Comparison of ENCODE assay signal across 7 worm cellular contexts in the genomic region with DNA sequence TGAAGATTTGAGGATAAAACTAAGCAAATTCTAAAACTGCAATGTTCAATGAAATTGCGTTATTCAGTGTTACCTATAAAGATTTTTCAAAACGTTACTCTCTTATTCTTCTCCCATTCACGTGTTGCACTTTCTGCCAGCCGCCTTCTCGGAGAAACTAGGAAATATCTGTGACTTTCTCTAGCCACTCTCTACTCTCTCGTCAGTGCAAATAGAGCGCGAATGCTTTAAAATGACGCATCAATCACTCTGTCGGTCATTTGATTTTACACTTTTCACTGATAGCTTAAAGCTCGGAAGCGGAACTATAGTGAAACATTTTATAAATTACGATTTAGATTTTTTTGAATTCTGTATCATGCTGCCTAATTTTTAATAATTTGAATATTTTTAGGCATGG.
A peak's percentile ranks its signal among the peaks of the same experiment; 100 is the strongest.
TF ChIP-seq lines count a peak whose summit lies in the region.

No protein-coding gene starts in this region.

TF ChIP-seq in whole organism, L1 larva, 84 proteins besides CTCF, POLR2A, EP300 and RAD21 (continued from another document and continues in another):
- TF ChIP-seq pag-3 (tag; optimal IDR thresholded peaks at IDR 0.05; lab: Kevin White, UChicago; ENCODE audit: borderline replicate concordance, insufficient read depth), result peak; percentile 93
- TF ChIP-seq fkh-10 (GFP tag; optimal IDR thresholded peaks at IDR 0.05; lab: Kevin White, UChicago), result no peak
- no peak for TF ChIP-seq ama-1 (optimal IDR thresholded peaks at IDR 0.05; lab: Kevin White, UChicago)
- TF ChIP-seq ceh-82 (tag; optimal IDR thresholded peaks at IDR 0.05; lab: Kevin White, UChicago), result peak; percentile 32 to 78 (median 52)
- TF ChIP-seq zip-4 (GFP tag; optimal IDR thresholded peaks at IDR 0.05; lab: Kevin White, UChicago), result no peak
- TF ChIP-seq isw-1 (GFP tag; IDR thresholded peaks at IDR 0.05; lab: Robert Waterston, UW), result peak; percentile 14; the same call in 1 of the 2 replicates
- peak; percentile 89 for TF ChIP-seq rnt-1 (tag; optimal IDR thresholded peaks at IDR 0.05; lab: Kevin White, UChicago)
- TF ChIP-seq unc-62 (GFP tag; optimal IDR thresholded peaks at IDR 0.05; lab: Kevin White, UChicago), result peak; percentile 64
- TF ChIP-seq nhr-90 (tag; optimal IDR thresholded peaks at IDR 0.05; lab: Kevin White, UChicago; ENCODE audit: poor library complexity), result peak; percentile 51
- 0 out of 2 replicates have a peak, but pooled peaks have one; percentile 4 for TF ChIP-seq unc-98 (GFP tag; IDR thresholded peaks at IDR 0.05; lab: Robert Waterston, UW)
- no peak for TF ChIP-seq ceh-90 (tag; optimal IDR thresholded peaks at IDR 0.05; lab: Kevin White, UChicago)
- peak; percentile 36 for TF ChIP-seq dsc-1 (tag; optimal IDR thresholded peaks at IDR 0.05; lab: Kevin White, UChicago)
- peak; percentile 92 for TF ChIP-seq unc-130 (tag; optimal IDR thresholded peaks at IDR 0.05; lab: Kevin White, UChicago)
- TF ChIP-seq nhr-19 (GFP tag; conservative IDR thresholded peaks at IDR 0.05; lab: Robert Waterston, UW), result peak; percentile 89
- no peak for TF ChIP-seq hlh-17 (GFP tag; optimal IDR thresholded peaks at IDR 0.05; lab: Kevin White, UChicago; ENCODE audit: borderline replicate concordance)
- TF ChIP-seq fos-1 (tag; optimal IDR thresholded peaks at IDR 0.05; lab: Kevin White, UChicago), result peak; percentile 94

TF ChIP-seq in whole organism, L2 larva, 48 proteins besides CTCF, POLR2A, EP300 and RAD21 (continued from another document and continues in another):
- peak; percentile 58 for TF ChIP-seq snpc-4 (tag; optimal IDR thresholded peaks at IDR 0.05; lab: Kevin White, UChicago)
- no peak for TF ChIP-seq elt-1 (tag; optimal IDR thresholded peaks at IDR 0.05; lab: Kevin White, UChicago)
- peak; percentile 86 for TF ChIP-seq nhr-21 (tag; optimal IDR thresholded peaks at IDR 0.05; lab: Kevin White, UChicago)
- no peak for TF ChIP-seq alr-1 (tag; optimal IDR thresholded peaks at IDR 0.05; lab: Kevin White, UChicago)
- TF ChIP-seq mbf-1 (tag; optimal IDR thresholded peaks at IDR 0.05; lab: Kevin White, UChicago), result no peak
- no peak for TF ChIP-seq nhr-77 (tag; optimal IDR thresholded peaks at IDR 0.05; lab: Kevin White, UChicago)
- no peak for TF ChIP-seq Y55F3AM.14 (GFP tag; optimal IDR thresholded peaks at IDR 0.05; lab: Kevin White, UChicago)
- TF ChIP-seq crh-2 (tag; optimal IDR thresholded peaks at IDR 0.05; lab: Kevin White, UChicago), result peak; percentile 85
- TF ChIP-seq sma-9 (GFP tag; optimal IDR thresholded peaks at IDR 0.05; lab: Kevin White, UChicago), result peak; percentile 89
- TF ChIP-seq sma-9 (tag; optimal IDR thresholded peaks at IDR 0.05; lab: Kevin White, UChicago), result no peak
- TF ChIP-seq zag-1 (tag; optimal IDR thresholded peaks at IDR 0.05; lab: Kevin White, UChicago), result peak; percentile 57
- no peak for TF ChIP-seq skn-1 (tag; optimal IDR thresholded peaks at IDR 0.05; lab: Kevin White, UChicago)
- TF ChIP-seq nhr-10 (tag; optimal IDR thresholded peaks at IDR 0.05; lab: Kevin White, UChicago), result no peak
- peak; percentile 28 for TF ChIP-seq lin-11 (tag; optimal IDR thresholded peaks at IDR 0.05; lab: Kevin White, UChicago)
- peak; percentile 99 for TF ChIP-seq fos-1 (tag; optimal IDR thresholded peaks at IDR 0.05; lab: Kevin White, UChicago)
- TF ChIP-seq lin-13 (GFP tag; optimal IDR thresholded peaks at IDR 0.05; lab: Kevin White, UChicago), result peak; percentile 64
- TF ChIP-seq lsy-2 (tag; optimal IDR thresholded peaks at IDR 0.05; lab: Kevin White, UChicago), result peak in 1 of 2 experiments; percentile 81
- peak; percentile 69 for TF ChIP-seq blmp-1 (tag; optimal IDR thresholded peaks at IDR 0.05; lab: Kevin White, UChicago; ENCODE audit: insufficient read depth)

TF ChIP-seq in whole organism, L3 larva, 47 proteins besides CTCF, POLR2A, EP300 and RAD21 (continued from another document and continues in another):
- peak; percentile 52 for TF ChIP-seq nhr-11 (tag; optimal IDR thresholded peaks at IDR 0.05; lab: Kevin White, UChicago)
- no peak for TF ChIP-seq fkh-2 (tag; optimal IDR thresholded peaks at IDR 0.05; lab: Kevin White, UChicago)
- no peak for TF ChIP-seq zag-1 (tag; optimal IDR thresholded peaks at IDR 0.05; lab: Kevin White, UChicago)
- TF ChIP-seq jun-1 (tag; optimal IDR thresholded peaks at IDR 0.05; lab: Kevin White, UChicago), result peak; percentile 83
- peak; percentile 88 for TF ChIP-seq nhr-23 (tag; optimal IDR thresholded peaks at IDR 0.05; lab: Kevin White, UChicago)
- no peak for TF ChIP-seq nhr-76 (tag; optimal IDR thresholded peaks at IDR 0.05; lab: Kevin White, UChicago)
- no peak for TF ChIP-seq elt-1 (tag; optimal IDR thresholded peaks at IDR 0.05; lab: Kevin White, UChicago)
- TF ChIP-seq tbx-2 (tag; optimal IDR thresholded peaks at IDR 0.05; lab: Kevin White, UChicago), result peak; percentile 28
- TF ChIP-seq fkh-10 (GFP tag; optimal IDR thresholded peaks at IDR 0.05; lab: Kevin White, UChicago), result peak; percentile 24
- peak; percentile 64 for TF ChIP-seq snpc-4 (tag; optimal IDR thresholded peaks at IDR 0.05; lab: Kevin White, UChicago)
- TF ChIP-seq nhr-77 (tag; optimal IDR thresholded peaks at IDR 0.05; lab: Kevin White, UChicago), result no peak
- TF ChIP-seq pqm-1 (tag; optimal IDR thresholded peaks at IDR 0.05; lab: Kevin White, UChicago), result peak; percentile 85
- peak in 1 of 3 experiments; percentile 5 for TF ChIP-seq elt-3 (tag; optimal IDR thresholded peaks at IDR 0.05; lab: Kevin White, UChicago)
- peak; percentile 88 for TF ChIP-seq nfya-1 (tag; optimal IDR thresholded peaks at IDR 0.05; lab: Kevin White, UChicago; ENCODE audit: insufficient read depth)
- TF ChIP-seq aly-2 (tag; optimal IDR thresholded peaks at IDR 0.05; lab: Kevin White, UChicago), result no peak
- peak; percentile 74 for TF ChIP-seq mdl-1 (tag; optimal IDR thresholded peaks at IDR 0.05; lab: Kevin White, UChicago)
- TF ChIP-seq daf-12 (tag; optimal IDR thresholded peaks at IDR 0.05; lab: Kevin White, UChicago), result no peak
- no peak for TF ChIP-seq unc-39 (tag; optimal IDR thresholded peaks at IDR 0.05; lab: Kevin White, UChicago)
- TF ChIP-seq ztf-11 (tag; optimal IDR thresholded peaks at IDR 0.05; lab: Kevin White, UChicago), result no peak

TF ChIP-seq in whole organism, L4 larva, 104 proteins besides CTCF, POLR2A, EP300 and RAD21 (continued from another document and continues in another):
- TF ChIP-seq tra-1 (GFP tag; IDR thresholded peaks at IDR 0.05; lab: Robert Waterston, UW), result peak; percentile 29; the same call in 1 of the 2 replicates
- TF ChIP-seq rbr-2 (tag; optimal IDR thresholded peaks at IDR 0.05; lab: Kevin White, UChicago), result peak; percentile 35
- no peak for TF ChIP-seq nhr-25 (tag; optimal IDR thresholded peaks at IDR 0.05; lab: Kevin White, UChicago; ENCODE audit: borderline replicate concordance, insufficient read depth)
- no peak for TF ChIP-seq Y5F2A.4 (GFP tag; optimal IDR thresholded peaks at IDR 0.05; lab: Kevin White, UChicago)
- TF ChIP-seq lin-1 (GFP tag; IDR thresholded peaks at IDR 0.05; lab: Robert Waterston, UW), result 0 out of 2 replicates have a peak, but pooled peaks have one; percentile 52
- TF ChIP-seq D1046.2 (GFP tag; IDR thresholded peaks at IDR 0.05; lab: Robert Waterston, UW), result no peak
- TF ChIP-seq mxl-3 (GFP tag; optimal IDR thresholded peaks at IDR 0.05; lab: Kevin White, UChicago), result peak; percentile 69
- no peak for TF ChIP-seq zfp-3 (GFP tag; conservative IDR thresholded peaks at IDR 0.05; lab: Robert Waterston, UW)
- peak; percentile 34 for TF ChIP-seq ztf-7 (tag; optimal IDR thresholded peaks at IDR 0.05; lab: Kevin White, UChicago)
- peak; percentile 92 for TF ChIP-seq nhr-28 (tag; optimal IDR thresholded peaks at IDR 0.05; lab: Kevin White, UChicago)
- peak; percentile 88 for TF ChIP-seq mep-1 (tag; optimal IDR thresholded peaks at IDR 0.05; lab: Kevin White, UChicago)
- peak; percentile 87 for TF ChIP-seq nhr-11 (tag; optimal IDR thresholded peaks at IDR 0.05; lab: Kevin White, UChicago)
- peak; percentile 69 for TF ChIP-seq mes-2 (tag; optimal IDR thresholded peaks at IDR 0.05; lab: Kevin White, UChicago; ENCODE audit: poor library complexity, severe bottlenecking)
- TF ChIP-seq hmg-1.1 (GFP tag; IDR thresholded peaks at IDR 0.05; lab: Robert Waterston, UW), result peak; percentile 39; the same call in 1 of the 2 replicates
- TF ChIP-seq nhr-6 (tag; optimal IDR thresholded peaks at IDR 0.05; lab: Kevin White, UChicago), result peak; percentile 67
- peak; percentile 72 for TF ChIP-seq ceh-20 (GFP tag; IDR thresholded peaks at IDR 0.05; lab: Robert Waterston, UW)
- peak; percentile 85 for TF ChIP-seq mxl-2 (GFP tag; conservative IDR thresholded peaks at IDR 0.05; lab: Robert Waterston, UW)
- peak; percentile 60 for TF ChIP-seq nhr-48 (tag; optimal IDR thresholded peaks at IDR 0.05; lab: Kevin White, UChicago)

TF ChIP-seq in whole organism, late embryonic, 69 proteins besides CTCF, POLR2A, EP300 and RAD21 (continued from another document and continues in another):
- no peak for TF ChIP-seq C38D4.7 (GFP tag; optimal IDR thresholded peaks at IDR 0.05; lab: Kevin White, UChicago)
- TF ChIP-seq ama-1 (optimal IDR thresholded peaks at IDR 0.05; lab: Kevin White, UChicago), result no peak
- no peak for TF ChIP-seq hlh-15 (tag; optimal IDR thresholded peaks at IDR 0.05; lab: Kevin White, UChicago)
- TF ChIP-seq zip-5 (tag; optimal IDR thresholded peaks at IDR 0.05; lab: Kevin White, UChicago), result no peak
- TF ChIP-seq ceh-48 (tag; optimal IDR thresholded peaks at IDR 0.05; lab: Kevin White, UChicago), result no peak
- peak; percentile 36 for TF ChIP-seq nfya-1 (tag; optimal IDR thresholded peaks at IDR 0.05; lab: Kevin White, UChicago)
- TF ChIP-seq unc-55 (GFP tag; optimal IDR thresholded peaks at IDR 0.05; lab: Kevin White, UChicago), result peak; percentile 99
- no peak for TF ChIP-seq pros-1 (tag; optimal IDR thresholded peaks at IDR 0.05; lab: Kevin White, UChicago)
- no peak for TF ChIP-seq ceh-19 (GFP tag; optimal IDR thresholded peaks at IDR 0.05; lab: Kevin White, UChicago)
- TF ChIP-seq unc-42 (tag; optimal IDR thresholded peaks at IDR 0.05; lab: Kevin White, UChicago), result no peak
- TF ChIP-seq hlh-30 (tag; optimal IDR thresholded peaks at IDR 0.05; lab: Kevin White, UChicago; ENCODE audit: insufficient read depth), result peak; percentile 57
- TF ChIP-seq ceh-14 (tag; optimal IDR thresholded peaks at IDR 0.05; lab: Kevin White, UChicago), result no peak
- no peak for TF ChIP-seq pag-3 (tag; optimal IDR thresholded peaks at IDR 0.05; lab: Kevin White, UChicago; ENCODE audit: borderline replicate concordance)
- no peak for TF ChIP-seq tbx-7 (tag; optimal IDR thresholded peaks at IDR 0.05; lab: Kevin White, UChicago)
- no peak for TF ChIP-seq syd-9 (tag; optimal IDR thresholded peaks at IDR 0.05; lab: Kevin White, UChicago)
- no peak for TF ChIP-seq ceh-22 (tag; optimal IDR thresholded peaks at IDR 0.05; lab: Kevin White, UChicago)
- TF ChIP-seq ttx-3 (tag; optimal IDR thresholded peaks at IDR 0.05; lab: Kevin White, UChicago), result no peak
- TF ChIP-seq lim-6 (tag; optimal IDR thresholded peaks at IDR 0.05; lab: Kevin White, UChicago), result no peak
- TF ChIP-seq ceh-34 (tag; optimal IDR thresholded peaks at IDR 0.05; lab: Kevin White, UChicago), result no peak
- no peak for TF ChIP-seq sdc-2 (tag; optimal IDR thresholded peaks at IDR 0.05; lab: Kevin White, UChicago)
- TF ChIP-seq pha-2 (tag; optimal IDR thresholded peaks at IDR 0.05; lab: Kevin White, UChicago), result no peak

TF ChIP-seq in whole organism, mixed stage, embryonic, 35 proteins besides CTCF, POLR2A, EP300 and RAD21 (continued from another document):
- TF ChIP-seq ceh-83 (GFP tag; optimal IDR thresholded peaks at IDR 0.05; lab: Kevin White, UChicago) (no peak), snpc-4 (tag; optimal IDR thresholded peaks at IDR 0.05; lab: Kevin White, UChicago) (no peak), elt-3 (tag; optimal IDR thresholded peaks at IDR 0.05; lab: Kevin White, UChicago) (no peak), nhr-28 (tag; optimal IDR thresholded peaks at IDR 0.05; lab: Kevin White, UChicago) (no peak), lin-13 (tag; optimal IDR thresholded peaks at IDR 0.05; lab: Kevin White, UChicago) (no peak), drap-1 (GFP tag; optimal IDR thresholded peaks at IDR 0.05; lab: Kevin White, UChicago) (no peak), pha-4 (tag; optimal IDR thresholded peaks at IDR 0.05; lab: Kevin White, UChicago) (peak; percentile 21), tbx-8 (GFP tag; optimal IDR thresholded peaks at IDR 0.05; lab: Kevin White, UChicago) (no peak), ceh-43 (GFP tag; optimal IDR thresholded peaks at IDR 0.05; lab: Kevin White, UChicago) (no peak), M03D4.4 (tag; optimal IDR thresholded peaks at IDR 0.05; lab: Kevin White, UChicago) (no peak), nhr-2 (tag; optimal IDR thresholded peaks at IDR 0.05; lab: Kevin White, UChicago) (no peak), hlh-1 (tag; optimal IDR thresholded peaks at IDR 0.05; lab: Kevin White, UChicago) (peak; percentile 67), mab-5 (tag; optimal IDR thresholded peaks at IDR 0.05; lab: Kevin White, UChicago) (peak; percentile 89), sptf-1 (tag; optimal IDR thresholded peaks at IDR 0.05; lab: Kevin White, UChicago) (no peak), ztf-11 (tag; optimal IDR thresholded peaks at IDR 0.05; lab: Kevin White, UChicago) (no peak), unc-62 (GFP tag; optimal IDR thresholded peaks at IDR 0.05; lab: Kevin White, UChicago) (peak; percentile 99), zip-8 (tag; optimal IDR thresholded peaks at IDR 0.05; lab: Kevin White, UChicago) (no peak)

TF ChIP-seq in whole organism, young adult, 124 proteins besides CTCF, POLR2A, EP300 and RAD21 (continued from another document):
- TF ChIP-seq ZK185.1 (tag; optimal IDR thresholded peaks at IDR 0.05; lab: Kevin White, UChicago; ENCODE audit: poor library complexity, severe bottlenecking), result peak; percentile 44
- peak; percentile 67 for TF ChIP-seq hmg-1.2 (GFP tag; IDR thresholded peaks at IDR 0.05; lab: Robert Waterston, UW)
- TF ChIP-seq F23B12.7 (tag; optimal IDR thresholded peaks at IDR 0.05; lab: Kevin White, UChicago; ENCODE audit: insufficient read depth), result peak; percentile 18
- TF ChIP-seq F39B2.1 (GFP tag; IDR thresholded peaks at IDR 0.05; lab: Robert Waterston, UW), result no peak
- peak; percentile 25 for TF ChIP-seq atf-7 (tag; optimal IDR thresholded peaks at IDR 0.05; lab: Kevin White, UChicago)
- TF ChIP-seq zim-3 (tag; optimal IDR thresholded peaks at IDR 0.05; lab: Kevin White, UChicago), result no peak
- peak; percentile 45 for TF ChIP-seq lin-40 (tag; optimal IDR thresholded peaks at IDR 0.05; lab: Kevin White, UChicago)
- peak; percentile 45 for TF ChIP-seq K12H6.12 (tag; optimal IDR thresholded peaks at IDR 0.05; lab: Kevin White, UChicago)
- no peak for TF ChIP-seq him-1 (tag; optimal IDR thresholded peaks at IDR 0.05; lab: Kevin White, UChicago)
- no peak for TF ChIP-seq cebp-1 (GFP tag; IDR thresholded peaks at IDR 0.05; lab: Robert Waterston, UW)
- TF ChIP-seq cebp-1 (tag; optimal IDR thresholded peaks at IDR 0.05; lab: Kevin White, UChicago), result peak; percentile 52
